Worm (Caenorhabditis elegans) whole organism, L3 larva: ENCODE measurements around the gene ifa-4.

ENCODE experiments used
- aly-2 ChIP-seq: fragments of 150-350 bp; optimal IDR thresholded peaks from 2 replicates; lab custom pipeline; 2014; ENCODE audit warnings: missing biosample characterization, missing genetic modification characterization
- ama-1 ChIP-seq: fragments of 150-350 bp; optimal IDR thresholded peaks from 2 replicates; lab custom pipeline; 2018
- ceh-9 ChIP-seq: sonication (generic microtip); optimal IDR thresholded peaks from 2 replicates; lab custom pipeline; 2018; ENCODE audit warnings: missing biosample characterization, missing genetic modification characterization
- egl-5 ChIP-seq: fragments of 150-350 bp; optimal IDR thresholded peaks from 2 replicates; lab custom pipeline; 2017; ENCODE audit warnings: missing biosample characterization, missing genetic modification reagents, missing genetic modification characterization, inconsistent platforms
- elt-3 ChIP-seq, 3 experiments: fragments of 150-350 bp in 1 of 3; sonication (generic microtip) in 2 of 3; optimal IDR thresholded peaks; 2 replicates in 2 of 3; 4 replicates in 1 of 3; lab custom pipeline; 2014 to 2017; ENCODE audit warnings: missing biosample characterization in 3 of 3, missing genetic modification characterization in 3 of 3
- lin-39 ChIP-seq: fragments of 150-350 bp; optimal IDR thresholded peaks from 2 replicates; lab custom pipeline; 2018; ENCODE audit warnings: missing biosample characterization, missing genetic modification reagents, missing genetic modification characterization
- nhr-11 ChIP-seq: fragments of 150-350 bp; optimal IDR thresholded peaks from 2 replicates; lab custom pipeline; 2014; ENCODE audit warnings: missing biosample characterization, missing genetic modification characterization
- nhr-12 ChIP-seq: fragments of 150-350 bp; optimal IDR thresholded peaks from 2 replicates; lab custom pipeline; 2014; ENCODE audit warnings: missing biosample characterization, missing genetic modification characterization
- nhr-23 ChIP-seq: fragments of 150-350 bp; optimal IDR thresholded peaks from 2 replicates; lab custom pipeline; 2014; ENCODE audit warnings: missing biosample characterization, missing genetic modification reagents, missing genetic modification characterization
- nhr-77 ChIP-seq: fragments of 150-350 bp; optimal IDR thresholded peaks from 2 replicates; lab custom pipeline; 2014; ENCODE audit warnings: missing biosample characterization, missing genetic modification characterization
- snpc-4 ChIP-seq: fragments of 150-350 bp; optimal IDR thresholded peaks from 2 replicates; lab custom pipeline; 2014; ENCODE audit warnings: missing biosample characterization, missing genetic modification characterization
- zag-1 ChIP-seq: fragments of 150-350 bp; optimal IDR thresholded peaks from 2 replicates; lab custom pipeline; 2014; ENCODE audit warnings: missing biosample characterization, missing genetic modification characterization
- ztf-11 ChIP-seq: fragments of 150-350 bp; optimal IDR thresholded peaks from 2 replicates; lab custom pipeline; 2014; ENCODE audit warnings: missing biosample characterization, missing genetic modification characterization

ce11 chrX:4920942-4921540, 5.3 kb upstream of the ifa-4 start, which contains the start of gene K05B2.4:
- TF ChIP-seq nhr-77 (tag; lab: Kevin White, UChicago), result no peak
- TF ChIP-seq nhr-12 (tag; lab: Kevin White, UChicago), result no peak
- no peak for TF ChIP-seq aly-2 (tag; lab: Kevin White, UChicago)
- TF ChIP-seq nhr-23 (tag; lab: Kevin White, UChicago), result no peak
- no peak for TF ChIP-seq ama-1 (lab: Kevin White, UChicago)
- no peak for TF ChIP-seq ceh-9 (tag; lab: Kevin White, UChicago)
- no peak for TF ChIP-seq egl-5 (tag; lab: Kevin White, UChicago)
- no peak for TF ChIP-seq ztf-11 (tag; lab: Kevin White, UChicago)
- no peak for TF ChIP-seq lin-39
- no peak for TF ChIP-seq snpc-4 (tag; lab: Kevin White, UChicago)
- no peak for TF ChIP-seq zag-1 (tag; lab: Kevin White, UChicago)
- TF ChIP-seq elt-3 (tag; optimal IDR thresholded peaks at IDR 0.05; lab: Kevin White, UChicago), result no peak
- TF ChIP-seq nhr-11 (tag; lab: Kevin White, UChicago), result no peak
